Worm (Caenorhabditis elegans) whole organism, L4 larva: ENCODE measurements around the gene Y22D7AL.7.

Experiments
- F10B5.3 ChIP-seq: sonication (generic microtip); optimal IDR thresholded peaks from 2 replicates; lab custom pipeline; 2016; ENCODE audit warnings: mild to moderate bottlenecking, missing genetic modification characterization, missing compliant biosample characterization
- daf-19 ChIP-seq: fragments of 200-800 bp; sonication (Bioruptor generic); conservative IDR thresholded peaks from 2 replicates; pipeline ENCODE4 v1.3.6; 2022; ENCODE audit warnings: missing genetic modification characterization, missing compliant biosample characterization
- lin-15B ChIP-seq: fragments of 150-350 bp; sonication (generic microtip); optimal IDR thresholded peaks from 3 replicates; lab custom pipeline; 2014; ENCODE audit warnings: missing biosample characterization, missing genetic modification characterization
- lin-39 ChIP-seq: fragments of 150-350 bp; optimal IDR thresholded peaks from 2 replicates; lab custom pipeline; 2014; ENCODE audit warnings: missing biosample characterization, missing genetic modification reagents, missing genetic modification characterization
- mdl-1 ChIP-seq, 2 experiments: fragments of 150-350 bp in 1 of 2; sonication (generic microtip) in 1 of 2; optimal IDR thresholded peaks; 2 replicates each; lab custom pipeline; 2014 to 2017; ENCODE audit warnings: missing biosample characterization in 2 of 2, missing genetic modification characterization in 2 of 2
- mep-1 ChIP-seq: fragments of 150-350 bp; sonication (generic microtip); optimal IDR thresholded peaks from 3 replicates; lab custom pipeline; 2014; ENCODE audit warnings: missing biosample characterization, missing genetic modification characterization
- nhr-11 ChIP-seq: fragments of 150-350 bp; optimal IDR thresholded peaks from 2 replicates; lab custom pipeline; 2014; ENCODE audit warnings: missing biosample characterization, missing genetic modification characterization
- nhr-76 ChIP-seq: fragments of 150-350 bp; optimal IDR thresholded peaks from 2 replicates; lab custom pipeline; 2014; ENCODE audit warnings: missing biosample characterization, missing genetic modification characterization
- pqm-1 ChIP-seq: sonication (generic microtip); optimal IDR thresholded peaks from 2 replicates; lab custom pipeline; 2017; ENCODE audit warnings: missing biosample characterization, missing genetic modification characterization
- unc-62 ChIP-seq, 3 experiments: fragments of 150-350 bp in 1 of 3; sonication (generic microtip); optimal IDR thresholded peaks in 2 of 3; peaks in 1 of 3; 1 replicate in 1 of 3; 2 replicates in 2 of 3; lab custom pipeline; 2014 to 2017; ENCODE audit warnings: missing biosample characterization in 3 of 3, missing genetic modification characterization in 3 of 3, missing genetic modification reagents in 3 of 3, missing genotype in 1 of 3

- TF ChIP-seq lin-15B (no peak), mdl-1 (tag; optimal IDR thresholded peaks at IDR 0.05; lab: Kevin White, UChicago) (no peak), mep-1 (tag; lab: Kevin White, UChicago) (no peak), daf-19 (GFP tag; lab: Robert Waterston, UW) (no peak), pqm-1 (tag; lab: Kevin White, UChicago) (no peak), unc-62 (GFP tag; optimal IDR thresholded peaks at IDR 0.05 in 1 of 2; lab: Kevin White, UChicago) (no peak), unc-62 (tag; optimal IDR thresholded peaks at IDR 0.05; lab: Kevin White, UChicago) (no peak), nhr-11 (tag; lab: Kevin White, UChicago) (no peak), nhr-76 (tag; lab: Kevin White, UChicago) (no peak), lin-39 (tag; lab: Kevin White, UChicago) (no peak), F10B5.3 (tag; lab: Kevin White, UChicago) (no peak)
Measured at ce11 chrIII:1554347-1554746, 22.2 kb upstream of the Y22D7AL.7 start, which contains the start of gene ddx-35.
